Fruit fly (Drosophila melanogaster): ENCODE measurements around the gene Plc21C.

dm6 chr2L:300877-301706 is 4.6 kb upstream of the Plc21C start:
- TF ChIP-seq CG32121 (GFP tag; IDR thresholded peaks at IDR 0.05), result no peak
- TF ChIP-seq Pif1A (GFP tag; optimal IDR thresholded peaks at IDR 0.05), result no peak
- TF ChIP-seq CG12605 (GFP tag; IDR thresholded peaks at IDR 0.05), result no peak
- no peak for TF ChIP-seq Snoo (tag; optimal IDR thresholded peaks at IDR 0.05)
- TF ChIP-seq EcR (GFP tag; optimal IDR thresholded peaks at IDR 0.05), result no peak

All from whole organism, pupa.